Worm (Caenorhabditis elegans) whole organism, early embryonic: Measurements from ENCODE around the gene Y64G10A.1.

ENCODE experiments used
- ama-1 ChIP-seq: fragments of 150-350 bp; optimal IDR thresholded peaks from 2 replicates; lab custom pipeline; 2014
- ceh-13 ChIP-seq: fragments of 200-800 bp; sonication (Bioruptor generic); optimal IDR thresholded peaks from 2 replicates; lab custom pipeline; 2018; ENCODE audit warnings: mild to moderate bottlenecking, missing genetic modification characterization, missing compliant biosample characterization
- ets-7 ChIP-seq: sonication (generic microtip); optimal IDR thresholded peaks from 2 replicates; lab custom pipeline; 2016; ENCODE audit warnings: missing genotype, missing genetic modification characterization, missing compliant biosample characterization
- hmg-4 ChIP-seq: fragments of 200-800 bp; sonication (Bioruptor generic); optimal IDR thresholded peaks from 2 replicates; lab custom pipeline; 2018; ENCODE audit warnings: mild to moderate bottlenecking, missing genetic modification characterization, missing compliant biosample characterization
- pes-1 ChIP-seq: fragments of 200-800 bp; sonication (Bioruptor generic); IDR thresholded peaks from 2 replicates; pipeline ENCODE4 v1.3.6; 2022; ENCODE audit warnings: missing genetic modification reagents, missing genetic modification characterization, missing compliant biosample characterization
- scrt-1 ChIP-seq: fragments of 200-800 bp; sonication (Bioruptor generic); IDR thresholded peaks from 2 replicates; pipeline ENCODE4 v1.3.6; 2022; ENCODE audit warnings: missing genetic modification characterization, missing compliant biosample characterization

ce11 chrIV:14224912-14225311 is 14.0 kb downstream of the Y64G10A.1 start:
- no peak for TF ChIP-seq ama-1
- peak; percentile 58; the same call in 1 of the 2 replicates for TF ChIP-seq scrt-1 (GFP tag; lab: Robert Waterston, UW)
- no peak for TF ChIP-seq ceh-13
- TF ChIP-seq hmg-4 (GFP tag; lab: Kevin White, UChicago) = no peak
- no peak for TF ChIP-seq pes-1 (GFP tag; lab: Robert Waterston, UW)
- no peak for TF ChIP-seq ets-7 (tag; lab: Kevin White, UChicago)
